Worm (Caenorhabditis elegans) whole organism, mixed stage, embryonic: ENCODE results near the gene R09A1.3.

Experiments
- blmp-1 ChIP-seq: fragments of 150-350 bp; optimal IDR thresholded peaks from 2 replicates; lab custom pipeline; 2014; ENCODE audit warnings: missing biosample characterization, missing genetic modification characterization
- ceh-83 ChIP-seq: fragments of 200-800 bp; sonication (Bioruptor generic); optimal IDR thresholded peaks from 2 replicates; lab custom pipeline; 2018; ENCODE audit warnings: mild to moderate bottlenecking, missing genetic modification characterization, missing compliant biosample characterization
- elt-3 ChIP-seq: fragments of 150-350 bp; optimal IDR thresholded peaks from 2 replicates; lab custom pipeline; 2014; ENCODE audit warnings: missing biosample characterization, missing genetic modification characterization
- lin-13 ChIP-seq: fragments of 150-350 bp; optimal IDR thresholded peaks from 2 replicates; lab custom pipeline; 2014; ENCODE audit warnings: missing biosample characterization, missing genetic modification characterization
- lin-32 ChIP-seq: fragments of 200-800 bp; sonication (Bioruptor generic); optimal IDR thresholded peaks from 2 replicates; lab custom pipeline; 2018; ENCODE audit warnings: mild to moderate bottlenecking, missing genetic modification characterization, missing compliant biosample characterization
- lsy-2 ChIP-seq: fragments of 150-350 bp; optimal IDR thresholded peaks from 2 replicates; lab custom pipeline; 2014; ENCODE audit warnings: missing biosample characterization, missing genetic modification characterization
- mab-5 ChIP-seq: fragments of 150-350 bp; optimal IDR thresholded peaks from 2 replicates; lab custom pipeline; 2014; ENCODE audit warnings: missing biosample characterization, missing genetic modification characterization
- nhr-12 ChIP-seq: fragments of 150-350 bp; optimal IDR thresholded peaks from 2 replicates; lab custom pipeline; 2014; ENCODE audit warnings: missing biosample characterization, missing genetic modification characterization
- nhr-2 ChIP-seq: fragments of 150-350 bp; optimal IDR thresholded peaks from 2 replicates; lab custom pipeline; 2014; ENCODE audit warnings: missing biosample characterization, missing genetic modification characterization
- nhr-28 ChIP-seq: fragments of 150-350 bp; optimal IDR thresholded peaks from 2 replicates; lab custom pipeline; 2014; ENCODE audit warnings: missing biosample characterization, missing genetic modification characterization
- nhr-76 ChIP-seq: sonication (generic microtip); optimal IDR thresholded peaks from 2 replicates; lab custom pipeline; 2017; ENCODE audit warnings: missing biosample characterization, missing genetic modification characterization
- pha-4 ChIP-seq: fragments of 150-350 bp; optimal IDR thresholded peaks from 2 replicates; lab custom pipeline; 2018; ENCODE audit warnings: missing biosample characterization, missing genetic modification reagents, missing genetic modification characterization
- unc-62 ChIP-seq: fragments of 150-350 bp; optimal IDR thresholded peaks from 2 replicates; lab custom pipeline; 2014; ENCODE audit warnings: missing biosample characterization, missing genetic modification reagents, missing genetic modification characterization
- ztf-11 ChIP-seq: fragments of 150-350 bp; optimal IDR thresholded peaks from 2 replicates; lab custom pipeline; 2014; ENCODE audit warnings: missing biosample characterization, missing genetic modification characterization

ce11 chrV:1027044-1027443 lies at the start of gene R09A1.3:
- TF ChIP-seq nhr-28 (tag; lab: Kevin White, UChicago) (no peak), nhr-12 (no peak), nhr-76 (no peak), lin-13 (tag; lab: Kevin White, UChicago) (no peak), ztf-11 (tag; lab: Kevin White, UChicago) (no peak), pha-4 (tag; lab: Kevin White, UChicago) (no peak), ceh-83 (GFP tag; lab: Kevin White, UChicago) (no peak), elt-3 (no peak), mab-5 (tag; lab: Kevin White, UChicago) (no peak), unc-62 (GFP tag; lab: Kevin White, UChicago) (no peak), lin-32 (GFP tag; lab: Kevin White, UChicago) (no peak), lsy-2 (tag; lab: Kevin White, UChicago) (no peak), blmp-1 (tag; lab: Kevin White, UChicago) (no peak), nhr-2 (tag; lab: Kevin White, UChicago) (no peak)
